Fruit fly (Drosophila melanogaster): ENCODE measurements around the gene Naglu.

Naglu gene

dm6 chr2L:8411530-8411929, at the start of gene Naglu:
TSS of gene Naglu (minus strand) at chr2L:8411868.
- TF ChIP-seq Sin3A (optimal IDR thresholded peaks at IDR 0.05) (no peak), h (optimal IDR thresholded peaks at IDR 0.05) (no peak), ttk (optimal IDR thresholded peaks at IDR 0.05) (no peak), Myc (optimal IDR thresholded peaks at IDR 0.05) (no peak)

dm6 chr2L:8451497-8451896, 39.8 kb upstream of the Naglu start:
- TF ChIP-seq psq (optimal IDR thresholded peaks at IDR 0.05) (no peak), Sin3A (optimal IDR thresholded peaks at IDR 0.05) (no peak), ttk (optimal IDR thresholded peaks at IDR 0.05) (no peak), Myc (optimal IDR thresholded peaks at IDR 0.05) (no peak), insv (optimal IDR thresholded peaks at IDR 0.05) (no peak), h (optimal IDR thresholded peaks at IDR 0.05) (no peak)

- no peak for TF ChIP-seq insv (optimal IDR thresholded peaks at IDR 0.05)
- no peak for TF ChIP-seq ttk (optimal IDR thresholded peaks at IDR 0.05)
- no peak for TF ChIP-seq psq (optimal IDR thresholded peaks at IDR 0.05)
- TF ChIP-seq Sin3A (optimal IDR thresholded peaks at IDR 0.05) = no peak
- TF ChIP-seq h (optimal IDR thresholded peaks at IDR 0.05) = no peak
- TF ChIP-seq Myc (optimal IDR thresholded peaks at IDR 0.05) = no peak
Observed at dm6 chr2L:8449358-8449757, 37.7 kb upstream of the Naglu start, which contains the start of gene Aasdh. TSS of gene Aasdh (minus strand) at chr2L:8449576.

dm6 chr2L:8442147-8442546, 30.5 kb upstream of the Naglu start, which contains the start of gene CG31897:
TSS of gene CG31897 (plus strand) at chr2L:8442447.
- no peak for TF ChIP-seq Myc (optimal IDR thresholded peaks at IDR 0.05)
- no peak for TF ChIP-seq h (optimal IDR thresholded peaks at IDR 0.05)
- TF ChIP-seq ttk (optimal IDR thresholded peaks at IDR 0.05) = no peak

dm6 chr2L:8438052-8438451, 26.4 kb upstream of the Naglu start, which contains the start of gene mus201:
TSS of gene mus201 (plus strand) at chr2L:8438169.
- TF ChIP-seq insv (optimal IDR thresholded peaks at IDR 0.05) (no peak), h (optimal IDR thresholded peaks at IDR 0.05) (no peak), Myc (optimal IDR thresholded peaks at IDR 0.05) (no peak), ttk (optimal IDR thresholded peaks at IDR 0.05) (no peak), psq (optimal IDR thresholded peaks at IDR 0.05) (no peak), Sin3A (optimal IDR thresholded peaks at IDR 0.05) (no peak)

- TF ChIP-seq ttk (optimal IDR thresholded peaks at IDR 0.05) (no peak), Myc (optimal IDR thresholded peaks at IDR 0.05) (no peak), psq (optimal IDR thresholded peaks at IDR 0.05) (no peak), insv (optimal IDR thresholded peaks at IDR 0.05) (no peak)
Observed at dm6 chr2L:8437176-8437575, 25.5 kb upstream of the Naglu start, which contains the start of the genes D12 and Chrac-14. TSS of gene D12 (minus strand) at chr2L:8437365. TSS of gene Chrac-14 (plus strand) at chr2L:8437405.

- TF ChIP-seq insv (optimal IDR thresholded peaks at IDR 0.05) (no peak), Sin3A (optimal IDR thresholded peaks at IDR 0.05) (no peak), ttk (optimal IDR thresholded peaks at IDR 0.05) (no peak), psq (optimal IDR thresholded peaks at IDR 0.05) (no peak), Myc (optimal IDR thresholded peaks at IDR 0.05) (no peak), h (optimal IDR thresholded peaks at IDR 0.05) (no peak)
Observed at dm6 chr2L:8433512-8433911, 21.8 kb upstream of the Naglu start, which contains the start of gene grk. TSS of gene grk (minus strand) at chr2L:8433598.

- TF ChIP-seq ttk (optimal IDR thresholded peaks at IDR 0.05) (no peak), Myc (optimal IDR thresholded peaks at IDR 0.05) (no peak), h (optimal IDR thresholded peaks at IDR 0.05) (no peak), psq (optimal IDR thresholded peaks at IDR 0.05) (no peak), insv (optimal IDR thresholded peaks at IDR 0.05) (no peak), Sin3A (optimal IDR thresholded peaks at IDR 0.05) (no peak)
Observed at dm6 chr2L:8432130-8432529, 20.5 kb upstream of the Naglu start.

dm6 chr2L:8426801-8427200, 15.1 kb upstream of the Naglu start:
- no peak for TF ChIP-seq Sin3A (optimal IDR thresholded peaks at IDR 0.05)
- TF ChIP-seq h (optimal IDR thresholded peaks at IDR 0.05) = no peak
- TF ChIP-seq insv (optimal IDR thresholded peaks at IDR 0.05) = no peak
- TF ChIP-seq psq (optimal IDR thresholded peaks at IDR 0.05) = no peak
- no peak for TF ChIP-seq Myc (optimal IDR thresholded peaks at IDR 0.05)
- TF ChIP-seq ttk (optimal IDR thresholded peaks at IDR 0.05) = no peak

- TF ChIP-seq Myc (optimal IDR thresholded peaks at IDR 0.05) (no peak), insv (optimal IDR thresholded peaks at IDR 0.05) (no peak), ttk (optimal IDR thresholded peaks at IDR 0.05) (no peak), h (optimal IDR thresholded peaks at IDR 0.05) (no peak), psq (optimal IDR thresholded peaks at IDR 0.05) (no peak), Sin3A (optimal IDR thresholded peaks at IDR 0.05) (no peak)
Observed at dm6 chr2L:8425962-8426759, 14.5 kb upstream of the Naglu start.

- TF ChIP-seq psq (optimal IDR thresholded peaks at IDR 0.05) (no peak), h (optimal IDR thresholded peaks at IDR 0.05) (no peak), ttk (optimal IDR thresholded peaks at IDR 0.05) (no peak), insv (optimal IDR thresholded peaks at IDR 0.05) (no peak), Sin3A (optimal IDR thresholded peaks at IDR 0.05) (no peak)
Observed at dm6 chr2L:8425212-8425611, 13.5 kb upstream of the Naglu start.

- no peak for TF ChIP-seq Myc (optimal IDR thresholded peaks at IDR 0.05)
- no peak for TF ChIP-seq h (optimal IDR thresholded peaks at IDR 0.05)
- TF ChIP-seq ttk (optimal IDR thresholded peaks at IDR 0.05) = no peak
Observed at dm6 chr2L:8424662-8425208, 13.1 kb upstream of the Naglu start.

dm6 chr2L:8424090-8424470, 12.4 kb upstream of the Naglu start:
- TF ChIP-seq ttk (optimal IDR thresholded peaks at IDR 0.05) = no peak
- no peak for TF ChIP-seq psq (optimal IDR thresholded peaks at IDR 0.05)
- no peak for TF ChIP-seq Myc (optimal IDR thresholded peaks at IDR 0.05)
- no peak for TF ChIP-seq Sin3A (optimal IDR thresholded peaks at IDR 0.05)
- TF ChIP-seq insv (optimal IDR thresholded peaks at IDR 0.05) = no peak
- no peak for TF ChIP-seq h (optimal IDR thresholded peaks at IDR 0.05)

Measured in Kc167 (cell line).